Worm (Caenorhabditis elegans): ENCODE data around the gene C34C6.9.

C34C6.9 gene

ce11 chrII:8695783-8696182 lies 10.1 kb downstream of the C34C6.9 start, which contains the start of gene C34C6.10:
TSS of gene C34C6.10 (minus strand) at chrII:8695883.
- TF ChIP-seq ref-1 (GFP tag; conservative IDR thresholded peaks at IDR 0.05) (no peak), flt-1 (GFP tag; IDR thresholded peaks at IDR 0.05) (no peak), T22C8.4 (GFP tag; IDR thresholded peaks at IDR 0.05) (no peak), ztf-23 (GFP tag; IDR thresholded peaks at IDR 0.05) (no peak), tab-1 (GFP tag; IDR thresholded peaks at IDR 0.05) (no peak), ztf-29 (GFP tag; IDR thresholded peaks at IDR 0.05) (no peak), klf-2 (GFP tag; conservative IDR thresholded peaks at IDR 0.05) (no peak), cog-1 (tag; optimal IDR thresholded peaks at IDR 0.05) (no peak), med-1 (GFP tag; optimal IDR thresholded peaks at IDR 0.05; ENCODE audit: insufficient read depth) (no peak)

- TF ChIP-seq ref-1 (GFP tag; conservative IDR thresholded peaks at IDR 0.05): no peak
- TF ChIP-seq flt-1 (GFP tag; IDR thresholded peaks at IDR 0.05): no peak
- TF ChIP-seq T22C8.4 (GFP tag; IDR thresholded peaks at IDR 0.05): no peak
- TF ChIP-seq tab-1 (GFP tag; IDR thresholded peaks at IDR 0.05): no peak
- TF ChIP-seq ztf-29 (GFP tag; IDR thresholded peaks at IDR 0.05): no peak
- TF ChIP-seq klf-2 (GFP tag; conservative IDR thresholded peaks at IDR 0.05): no peak
- TF ChIP-seq cog-1 (tag; optimal IDR thresholded peaks at IDR 0.05): no peak
- no peak for TF ChIP-seq ztf-23 (GFP tag; IDR thresholded peaks at IDR 0.05)
- TF ChIP-seq med-1 (GFP tag; optimal IDR thresholded peaks at IDR 0.05; ENCODE audit: insufficient read depth): no peak
Observed at ce11 chrII:8698828-8699227, 13.1 kb downstream of the C34C6.9 start, which contains the start of gene chdh-1. TSS of gene chdh-1 (minus strand) at chrII:8698928.

ce11 chrII:8701059-8701458 lies 15.3 kb downstream of the C34C6.9 start:
- TF ChIP-seq ztf-29 (GFP tag; IDR thresholded peaks at IDR 0.05): no peak
- TF ChIP-seq klf-2 (GFP tag; conservative IDR thresholded peaks at IDR 0.05): no peak
- no peak for TF ChIP-seq med-1 (GFP tag; optimal IDR thresholded peaks at IDR 0.05; ENCODE audit: insufficient read depth)
- no peak for TF ChIP-seq tab-1 (GFP tag; IDR thresholded peaks at IDR 0.05)
- no peak for TF ChIP-seq flt-1 (GFP tag; IDR thresholded peaks at IDR 0.05)
- no peak for TF ChIP-seq ref-1 (GFP tag; conservative IDR thresholded peaks at IDR 0.05)
- TF ChIP-seq ztf-23 (GFP tag; IDR thresholded peaks at IDR 0.05): no peak
- TF ChIP-seq T22C8.4 (GFP tag; IDR thresholded peaks at IDR 0.05): no peak
- TF ChIP-seq cog-1 (tag; optimal IDR thresholded peaks at IDR 0.05): no peak

- TF ChIP-seq ref-1 (GFP tag; conservative IDR thresholded peaks at IDR 0.05) (no peak), T22C8.4 (GFP tag; IDR thresholded peaks at IDR 0.05) (no peak), cog-1 (tag; optimal IDR thresholded peaks at IDR 0.05) (no peak), klf-2 (GFP tag; conservative IDR thresholded peaks at IDR 0.05) (no peak), tab-1 (GFP tag; IDR thresholded peaks at IDR 0.05) (no peak), ztf-23 (GFP tag; IDR thresholded peaks at IDR 0.05) (no peak)
Observed at ce11 chrII:8701619-8702350, 16.1 kb downstream of the C34C6.9 start, which contains the start of gene sphk-1. TSS of gene sphk-1 (minus strand) at chrII:8701669.

ce11 chrII:8703729-8704128 lies 18.0 kb downstream of the C34C6.9 start, which contains the start of gene ceh-7:
TSS of gene ceh-7 (minus strand) at chrII:8703829.
- TF ChIP-seq ztf-29 (GFP tag; IDR thresholded peaks at IDR 0.05): no peak
- TF ChIP-seq ztf-23 (GFP tag; IDR thresholded peaks at IDR 0.05): no peak
- no peak for TF ChIP-seq tab-1 (GFP tag; IDR thresholded peaks at IDR 0.05)
- TF ChIP-seq klf-2 (GFP tag; conservative IDR thresholded peaks at IDR 0.05): no peak
- no peak for TF ChIP-seq T22C8.4 (GFP tag; IDR thresholded peaks at IDR 0.05)
- no peak for TF ChIP-seq flt-1 (GFP tag; IDR thresholded peaks at IDR 0.05)
- no peak for TF ChIP-seq med-1 (GFP tag; optimal IDR thresholded peaks at IDR 0.05; ENCODE audit: insufficient read depth)
- no peak for TF ChIP-seq cog-1 (tag; optimal IDR thresholded peaks at IDR 0.05)
- TF ChIP-seq ref-1 (GFP tag; conservative IDR thresholded peaks at IDR 0.05): no peak

- TF ChIP-seq ztf-29 (GFP tag; IDR thresholded peaks at IDR 0.05): no peak
- no peak for TF ChIP-seq ztf-23 (GFP tag; IDR thresholded peaks at IDR 0.05)
- no peak for TF ChIP-seq flt-1 (GFP tag; IDR thresholded peaks at IDR 0.05)
- no peak for TF ChIP-seq T22C8.4 (GFP tag; IDR thresholded peaks at IDR 0.05)
- TF ChIP-seq med-1 (GFP tag; optimal IDR thresholded peaks at IDR 0.05; ENCODE audit: insufficient read depth): no peak
- no peak for TF ChIP-seq cog-1 (tag; optimal IDR thresholded peaks at IDR 0.05)
- TF ChIP-seq tab-1 (GFP tag; IDR thresholded peaks at IDR 0.05): no peak
- no peak for TF ChIP-seq klf-2 (GFP tag; conservative IDR thresholded peaks at IDR 0.05)
- no peak for TF ChIP-seq ref-1 (GFP tag; conservative IDR thresholded peaks at IDR 0.05)
Observed at ce11 chrII:8704413-8704874, 18.7 kb downstream of the C34C6.9 start, which contains the start of gene prx-5. TSS of gene prx-5 (plus strand) at chrII:8704824.

ce11 chrII:8707024-8707423 lies 21.3 kb downstream of the C34C6.9 start, which contains the start of gene cup-16:
TSS of gene cup-16 (plus strand) at chrII:8707155.
- no peak for TF ChIP-seq T22C8.4 (GFP tag; IDR thresholded peaks at IDR 0.05)
- no peak for TF ChIP-seq tab-1 (GFP tag; IDR thresholded peaks at IDR 0.05)
- no peak for TF ChIP-seq med-1 (GFP tag; optimal IDR thresholded peaks at IDR 0.05; ENCODE audit: insufficient read depth)
- TF ChIP-seq ztf-23 (GFP tag; IDR thresholded peaks at IDR 0.05): no peak
- no peak for TF ChIP-seq cog-1 (tag; optimal IDR thresholded peaks at IDR 0.05)
- TF ChIP-seq ztf-29 (GFP tag; IDR thresholded peaks at IDR 0.05): no peak
- no peak for TF ChIP-seq ref-1 (GFP tag; conservative IDR thresholded peaks at IDR 0.05)
- TF ChIP-seq flt-1 (GFP tag; IDR thresholded peaks at IDR 0.05): no peak
- no peak for TF ChIP-seq klf-2 (GFP tag; conservative IDR thresholded peaks at IDR 0.05)

- TF ChIP-seq ref-1 (GFP tag; conservative IDR thresholded peaks at IDR 0.05) (no peak), T22C8.4 (GFP tag; IDR thresholded peaks at IDR 0.05) (no peak), med-1 (GFP tag; optimal IDR thresholded peaks at IDR 0.05; ENCODE audit: insufficient read depth) (no peak), klf-2 (GFP tag; conservative IDR thresholded peaks at IDR 0.05) (no peak), flt-1 (GFP tag; IDR thresholded peaks at IDR 0.05) (no peak), tab-1 (GFP tag; IDR thresholded peaks at IDR 0.05) (no peak), cog-1 (tag; optimal IDR thresholded peaks at IDR 0.05) (no peak), ztf-29 (GFP tag; IDR thresholded peaks at IDR 0.05) (no peak), ztf-23 (GFP tag; IDR thresholded peaks at IDR 0.05) (no peak)
Observed at ce11 chrII:8710317-8710716, 24.6 kb downstream of the C34C6.9 start, which contains the start of gene srg-15. TSS of gene srg-15 (minus strand) at chrII:8710417.

- TF ChIP-seq T22C8.4 (GFP tag; IDR thresholded peaks at IDR 0.05): no peak
- TF ChIP-seq ztf-29 (GFP tag; IDR thresholded peaks at IDR 0.05): no peak
- no peak for TF ChIP-seq cog-1 (tag; optimal IDR thresholded peaks at IDR 0.05)
- no peak for TF ChIP-seq klf-2 (GFP tag; conservative IDR thresholded peaks at IDR 0.05)
- TF ChIP-seq flt-1 (GFP tag; IDR thresholded peaks at IDR 0.05): no peak
- no peak for TF ChIP-seq med-1 (GFP tag; optimal IDR thresholded peaks at IDR 0.05; ENCODE audit: insufficient read depth)
- no peak for TF ChIP-seq tab-1 (GFP tag; IDR thresholded peaks at IDR 0.05)
- no peak for TF ChIP-seq ref-1 (GFP tag; conservative IDR thresholded peaks at IDR 0.05)
- no peak for TF ChIP-seq ztf-23 (GFP tag; IDR thresholded peaks at IDR 0.05)
Observed at ce11 chrII:8714913-8715447, 29.3 kb downstream of the C34C6.9 start, which contains the start of the genes rab-21 and T01B7.13. TSS of gene rab-21 (minus strand) at chrII:8715013. TSS of gene T01B7.13 (plus strand) at chrII:8715397.
